Fruit fly (Drosophila melanogaster) whole organism, prepupa: Measurements from ENCODE around the gene Atac2.

Experiments
- Blimp-1 ChIP-seq: fragments of 200-800 bp; sonication (Bioruptor generic); optimal IDR thresholded peaks from 3 replicates; lab custom pipeline; 2017; ENCODE audit warnings: missing biosample characterization, missing genetic modification characterization, mild to moderate bottlenecking, moderate library complexity, missing genetic modification reagents
- CG10631 ChIP-seq: fragments of 200-800 bp; sonication (Bioruptor generic); optimal IDR thresholded peaks from 2 replicates; lab custom pipeline; 2016; ENCODE audit warnings: missing biosample characterization, missing genetic modification characterization
- CG31627 ChIP-seq: fragments of 200-800 bp; sonication (Bioruptor generic); optimal IDR thresholded peaks from 3 replicates; lab custom pipeline; 2016; ENCODE audit warnings: missing biosample characterization, missing genetic modification characterization
- CG4318 ChIP-seq: fragments of 200-800 bp; sonication (Bioruptor generic); optimal IDR thresholded peaks from 3 replicates; lab custom pipeline; 2017; ENCODE audit warnings: missing biosample characterization, mild to moderate bottlenecking, missing genetic modification characterization
- CG6854 ChIP-seq: fragments of 200-800 bp; sonication (Bioruptor generic); optimal IDR thresholded peaks from 2 replicates; lab custom pipeline; 2017; ENCODE audit warnings: missing biosample characterization, mild to moderate bottlenecking, missing genetic modification characterization
- Hr39 ChIP-seq: fragments of 200-800 bp; sonication (Bioruptor generic); optimal IDR thresholded peaks from 2 replicates; lab custom pipeline; 2016; ENCODE audit warnings: missing biosample characterization, missing genetic modification characterization
- cyc ChIP-seq: fragments of 200-800 bp; sonication (Bioruptor generic); optimal IDR thresholded peaks from 3 replicates; lab custom pipeline; 2016; ENCODE audit warnings: missing biosample characterization, missing genetic modification characterization
- fd59A ChIP-seq: fragments of 200-800 bp; sonication (Bioruptor generic); optimal IDR thresholded peaks from 2 replicates; lab custom pipeline; 2017; ENCODE audit warnings: missing biosample characterization, mild to moderate bottlenecking, missing genetic modification characterization, missing genetic modification reagents
- salr ChIP-seq, 2 experiments: fragments of 200-800 bp; sonication (Bioruptor generic); optimal IDR thresholded peaks; 3 replicates each; lab custom pipeline; 2016 to 2018; ENCODE audit warnings: missing biosample characterization in 2 of 2, missing genetic modification characterization in 2 of 2, mild to moderate bottlenecking in 1 of 2

- no peak for TF ChIP-seq CG6854 (GFP tag; lab: Kevin White, UChicago)
- TF ChIP-seq Hr39 (GFP tag; lab: Kevin White, UChicago) = no peak
- no peak for TF ChIP-seq CG10631 (GFP tag; lab: Kevin White, UChicago)
- no peak for TF ChIP-seq Blimp-1
- no peak for TF ChIP-seq cyc (GFP tag; lab: Kevin White, UChicago)
- TF ChIP-seq salr (GFP tag; optimal IDR thresholded peaks at IDR 0.05; lab: Kevin White, UChicago) = no peak
- no peak for TF ChIP-seq fd59A
- no peak for TF ChIP-seq CG31627 (GFP tag; lab: Kevin White, UChicago)
- no peak for TF ChIP-seq CG4318
Measured at dm6 chr2L:18638945-18639344, 26.9 kb upstream of the Atac2 start.
